Fruit fly (Drosophila melanogaster) Kc167 (cell line): ENCODE results near the gene Desi.

ENCODE experiments used
- Myc ChIP-seq: fragments of >200 bp; optimal IDR thresholded peaks from 2 replicates; lab custom pipeline; 2017; ENCODE audit warnings: missing external identifiers
- h ChIP-seq: fragments of >200 bp; optimal IDR thresholded peaks from 3 replicates; lab custom pipeline; 2018; ENCODE audit warnings: missing external identifiers
- insv ChIP-seq: fragments of >200 bp; optimal IDR thresholded peaks from 3 replicates; lab custom pipeline; 2018; ENCODE audit warnings: missing external identifiers

DNA sequence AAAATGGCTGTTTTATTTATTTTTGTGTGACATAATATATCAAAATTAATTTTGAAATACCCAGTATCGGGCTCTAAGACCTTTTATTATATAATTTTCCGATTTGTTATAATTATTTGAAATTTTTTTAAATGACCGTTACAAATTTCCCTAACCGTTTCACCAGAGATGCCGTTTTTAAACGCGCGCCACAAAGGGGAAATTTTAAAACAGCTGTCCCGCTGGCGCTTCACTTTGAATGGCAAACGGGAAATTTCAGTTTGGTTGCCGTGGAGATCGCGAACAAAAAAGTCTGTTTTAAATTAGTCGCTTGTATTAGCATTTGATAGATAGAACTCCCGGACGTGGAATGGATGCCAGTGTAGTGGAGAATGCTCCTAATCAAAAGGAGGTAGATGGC is 35.7 kb downstream of the Desi start, which contains the start of the genes CG14693 and TTLL15:
- TF ChIP-seq insv (lab: Kevin White, UChicago), result no peak
- no peak for TF ChIP-seq Myc (lab: Kevin White, UChicago)
- no peak for TF ChIP-seq h
